Worm (Caenorhabditis elegans) whole organism, early embryonic: Measurements from ENCODE around the gene C39H7.4.

Experiments
- ama-1 ChIP-seq: fragments of 150-350 bp; optimal IDR thresholded peaks from 2 replicates; lab custom pipeline; 2014
- ceh-36 ChIP-seq: sonication (generic microtip); optimal IDR thresholded peaks from 2 replicates; lab custom pipeline; 2016; ENCODE audit warnings: missing genetic modification characterization, inconsistent platforms, missing compliant biosample characterization
- ets-7 ChIP-seq: sonication (generic microtip); optimal IDR thresholded peaks from 2 replicates; lab custom pipeline; 2016; ENCODE audit warnings: missing genotype, missing genetic modification characterization, missing compliant biosample characterization
- flt-1 ChIP-seq: fragments of 200-800 bp; sonication (Bioruptor generic); IDR thresholded peaks from 2 replicates; pipeline ENCODE4 v1.3.6; 2022; ENCODE audit warnings: missing genetic modification characterization, missing compliant biosample characterization
- hmg-4 ChIP-seq: fragments of 200-800 bp; sonication (Bioruptor generic); optimal IDR thresholded peaks from 2 replicates; lab custom pipeline; 2018; ENCODE audit warnings: mild to moderate bottlenecking, missing genetic modification characterization, missing compliant biosample characterization
- hnd-1 ChIP-seq: sonication (generic microtip); optimal IDR thresholded peaks from 2 replicates; lab custom pipeline; 2016; ENCODE audit warnings: missing genetic modification characterization, missing compliant biosample characterization
- scrt-1 ChIP-seq: fragments of 200-800 bp; sonication (Bioruptor generic); IDR thresholded peaks from 2 replicates; pipeline ENCODE4 v1.3.6; 2022; ENCODE audit warnings: missing genetic modification characterization, missing compliant biosample characterization
- sea-1 ChIP-seq: fragments of 200-800 bp; sonication (Bioruptor generic); conservative IDR thresholded peaks from 2 replicates; pipeline ENCODE4 v1.3.6; 2022; ENCODE audit warnings: missing genetic modification characterization, missing compliant biosample characterization
- tra-4 ChIP-seq: sonication (generic microtip); optimal IDR thresholded peaks from 2 replicates; lab custom pipeline; 2017; ENCODE audit warnings: missing genetic modification characterization, missing compliant biosample characterization

ce11 chrIV:5574033-5574432 is 40.4 kb downstream of the C39H7.4 start, which contains the start of gene T12E12.6:
- TF ChIP-seq flt-1 (GFP tag; lab: Robert Waterston, UW) (no peak), hnd-1 (tag; lab: Kevin White, UChicago) (no peak), ama-1 (lab: Kevin White, UChicago) (no peak), ceh-36 (tag; lab: Kevin White, UChicago) (no peak), hmg-4 (GFP tag; lab: Kevin White, UChicago) (no peak), ets-7 (tag; lab: Kevin White, UChicago) (no peak), tra-4 (tag; lab: Kevin White, UChicago) (no peak), sea-1 (GFP tag; lab: Robert Waterston, UW) (no peak), scrt-1 (GFP tag; lab: Robert Waterston, UW) (no peak)
